Worm (Caenorhabditis elegans): ENCODE measurements around the gene kqt-1.

DNA sequence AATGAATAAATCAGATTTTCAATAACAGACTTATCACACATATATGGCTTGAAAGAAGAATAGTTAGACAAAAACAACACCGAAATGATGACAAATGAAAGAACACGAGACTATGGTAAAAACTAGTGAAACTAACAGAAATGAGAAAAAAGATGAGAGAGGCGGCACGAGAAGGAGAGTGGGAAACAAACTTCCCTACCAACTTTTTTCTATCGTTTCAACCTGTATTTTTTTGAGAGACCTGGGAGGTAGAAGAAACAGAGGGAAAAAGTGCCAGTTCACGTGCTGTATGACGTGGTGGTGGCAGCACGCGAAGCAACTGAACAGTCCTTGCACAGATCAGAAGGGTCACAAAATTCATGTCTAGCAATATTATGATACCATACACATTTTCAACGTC lies 24.0 kb downstream of the kqt-1 start:
- TF ChIP-seq hlh-6 (tag; optimal IDR thresholded peaks at IDR 0.05) (no peak), ceh-18 (tag; optimal IDR thresholded peaks at IDR 0.05) (no peak), fkh-10 (GFP tag; optimal IDR thresholded peaks at IDR 0.05) (no peak), hlh-30 (tag; optimal IDR thresholded peaks at IDR 0.05; ENCODE audit: insufficient read depth) (no peak), ceh-45 (GFP tag; IDR thresholded peaks at IDR 0.05) (no peak), hlh-15 (tag; optimal IDR thresholded peaks at IDR 0.05) (no peak), tbx-7 (tag; optimal IDR thresholded peaks at IDR 0.05) (no peak), nhr-11 (tag; optimal IDR thresholded peaks at IDR 0.05) (no peak), sox-2 (GFP tag; IDR thresholded peaks at IDR 0.05) (no peak), ama-1 (optimal IDR thresholded peaks at IDR 0.05) (no peak), C38D4.7 (GFP tag; optimal IDR thresholded peaks at IDR 0.05) (no peak), hlh-8 (tag; optimal IDR thresholded peaks at IDR 0.05) (no peak), T23F11.4 (GFP tag; optimal IDR thresholded peaks at IDR 0.05) (no peak), ceh-9 (tag; optimal IDR thresholded peaks at IDR 0.05) (no peak)
